Worm (Caenorhabditis elegans): Measurements from ENCODE around the gene K05F1.1.

DNA sequence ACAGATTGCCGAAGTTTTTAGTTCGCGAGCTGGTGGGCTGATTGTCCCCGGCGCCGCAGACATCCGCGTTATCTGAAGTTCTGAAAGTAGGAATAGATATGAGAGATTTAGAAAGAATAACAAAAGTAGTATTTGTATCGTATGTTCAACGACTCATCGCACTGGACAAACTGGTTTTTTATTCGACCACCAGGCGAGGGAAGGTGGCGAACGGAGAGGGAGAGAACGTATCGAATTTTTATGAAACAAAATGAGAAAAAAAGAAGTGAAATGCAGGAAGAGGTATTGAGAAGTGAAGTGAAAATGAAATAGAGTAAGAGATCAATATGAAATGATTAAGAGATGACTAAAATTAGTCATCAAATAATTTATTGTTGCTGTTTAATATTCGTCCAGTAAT, 26.2 kb downstream of the K05F1.1 start, which contains the start of gene tbc-2:
- no peak for TF ChIP-seq him-1 (tag; optimal IDR thresholded peaks at IDR 0.05)
- no peak for TF ChIP-seq dao-5 (tag; optimal IDR thresholded peaks at IDR 0.05)
- TF ChIP-seq W03F9.2 (tag; optimal IDR thresholded peaks at IDR 0.05) = no peak
